Fruit fly (Drosophila melanogaster): ENCODE measurements around the gene Cyp4d14.

Cyp4d14 gene

DNA sequence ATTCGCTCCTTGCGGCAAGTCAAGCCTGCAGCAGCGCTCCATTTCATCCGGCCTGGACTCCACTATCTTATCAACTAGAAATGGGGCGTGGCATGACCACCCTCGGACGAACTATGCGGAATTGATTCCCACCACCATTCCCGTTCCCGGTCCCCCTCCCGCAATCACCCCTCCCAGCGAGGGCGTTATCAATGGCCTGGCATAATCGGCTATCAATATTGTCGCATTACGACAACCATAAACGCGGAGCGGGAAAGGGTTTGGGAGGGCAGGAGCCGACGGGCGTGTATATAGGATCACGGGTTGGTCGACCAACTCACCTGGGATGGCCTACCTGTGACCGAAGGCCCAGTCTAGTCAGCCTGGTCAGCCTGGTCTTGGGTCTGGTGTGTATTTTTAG lies 18.0 kb upstream of the Cyp4d14 start:
- TF ChIP-seq CG8159 (tag; optimal IDR thresholded peaks at IDR 0.05): no peak
- no peak for TF ChIP-seq CG8301 (tag; optimal IDR thresholded peaks at IDR 0.05)
- no peak for TF ChIP-seq CG14655 (GFP tag; optimal IDR thresholded peaks at IDR 0.05)
- TF ChIP-seq CG15710 (tag; optimal IDR thresholded peaks at IDR 0.05): no peak
- TF ChIP-seq CG9948 (tag; optimal IDR thresholded peaks at IDR 0.05): no peak
- TF ChIP-seq EcR (GFP tag; optimal IDR thresholded peaks at IDR 0.05): no peak
- no peak for TF ChIP-seq Ets98B (GFP tag; IDR thresholded peaks at IDR 0.05)
- TF ChIP-seq CG4496 (GFP tag; IDR thresholded peaks at IDR 0.05): no peak
- no peak for TF ChIP-seq Pif1B (GFP tag; optimal IDR thresholded peaks at IDR 0.05)
- no peak for TF ChIP-seq CG32121 (GFP tag; IDR thresholded peaks at IDR 0.05)
- no peak for TF ChIP-seq CG12605 (GFP tag; IDR thresholded peaks at IDR 0.05)
- TF ChIP-seq Pif1A (GFP tag; optimal IDR thresholded peaks at IDR 0.05): no peak
- TF ChIP-seq D1 (tag; optimal IDR thresholded peaks at IDR 0.05): no peak

DNA sequence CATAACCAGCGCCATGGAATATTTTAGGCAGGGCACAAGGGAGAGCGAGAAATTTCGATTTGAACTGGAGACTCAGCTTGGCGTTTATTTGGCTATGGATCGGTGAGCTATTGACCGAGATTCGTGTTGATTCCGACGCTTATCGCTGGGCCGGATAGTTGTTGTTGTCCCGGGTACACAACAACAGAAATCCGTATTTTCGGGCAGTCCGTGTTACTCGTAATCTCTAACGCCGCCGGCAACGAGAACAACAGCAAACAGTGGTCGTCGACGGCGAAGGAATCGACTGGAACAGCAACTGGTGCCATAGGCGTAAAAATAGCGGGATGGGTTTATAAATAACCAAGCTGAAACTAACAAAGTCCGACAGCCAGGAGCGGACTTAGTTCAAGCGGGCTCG lies 16.8 kb upstream of the Cyp4d14 start:
- no peak for TF ChIP-seq CG4496 (GFP tag; IDR thresholded peaks at IDR 0.05)
- no peak for TF ChIP-seq CG17806 (tag; optimal IDR thresholded peaks at IDR 0.05)
- TF ChIP-seq gl (tag; optimal IDR thresholded peaks at IDR 0.05): no peak
- no peak for TF ChIP-seq CG32121 (GFP tag; IDR thresholded peaks at IDR 0.05)
- no peak for TF ChIP-seq fd96Ca (GFP tag; IDR thresholded peaks at IDR 0.05)
- no peak for TF ChIP-seq Snoo (tag; optimal IDR thresholded peaks at IDR 0.05)
- TF ChIP-seq CG10348 (GFP tag; IDR thresholded peaks at IDR 0.05): no peak
- no peak for TF ChIP-seq EcR (GFP tag; optimal IDR thresholded peaks at IDR 0.05)

dm6 chrX:2188888-2189287 lies 13.8 kb upstream of the Cyp4d14 start, which contains the start of gene Mct1:
Mct1 (plus strand) TSS chrX:2189188.
- TF ChIP-seq Snoo (tag; optimal IDR thresholded peaks at IDR 0.05): no peak

DNA sequence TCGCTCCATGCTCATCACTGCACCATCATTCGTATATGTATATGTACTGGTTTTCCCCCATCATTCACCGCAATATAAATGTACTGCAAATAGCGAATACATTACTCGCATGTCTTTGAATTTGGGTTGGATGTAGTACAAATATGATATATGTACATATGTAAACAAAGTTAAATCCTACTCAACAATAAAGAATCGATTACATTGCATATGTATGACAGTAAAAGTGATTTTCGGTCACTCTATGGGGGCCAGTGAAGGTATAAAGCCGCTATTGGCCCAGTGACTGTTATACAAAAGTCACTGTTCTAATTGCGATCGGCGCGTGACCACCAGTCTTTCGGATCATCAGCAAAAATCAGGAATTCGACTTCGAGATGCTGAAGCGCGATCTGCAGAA lies 12.4 kb upstream of the Cyp4d14 start, which contains the start of gene CG3457:
CG3457 (plus strand) TSS at position 301 of the 400 bp plus-strand sequence.
- TF ChIP-seq CG15710 (tag; optimal IDR thresholded peaks at IDR 0.05) (no peak), CG34367 (tag; optimal IDR thresholded peaks at IDR 0.05) (no peak), CG10348 (GFP tag; IDR thresholded peaks at IDR 0.05) (no peak), Snoo (tag; optimal IDR thresholded peaks at IDR 0.05) (no peak), CG14655 (GFP tag; optimal IDR thresholded peaks at IDR 0.05) (no peak), Pif1A (GFP tag; optimal IDR thresholded peaks at IDR 0.05) (no peak), EcR (GFP tag; optimal IDR thresholded peaks at IDR 0.05) (no peak), fd96Ca (GFP tag; IDR thresholded peaks at IDR 0.05) (no peak)

DNA sequence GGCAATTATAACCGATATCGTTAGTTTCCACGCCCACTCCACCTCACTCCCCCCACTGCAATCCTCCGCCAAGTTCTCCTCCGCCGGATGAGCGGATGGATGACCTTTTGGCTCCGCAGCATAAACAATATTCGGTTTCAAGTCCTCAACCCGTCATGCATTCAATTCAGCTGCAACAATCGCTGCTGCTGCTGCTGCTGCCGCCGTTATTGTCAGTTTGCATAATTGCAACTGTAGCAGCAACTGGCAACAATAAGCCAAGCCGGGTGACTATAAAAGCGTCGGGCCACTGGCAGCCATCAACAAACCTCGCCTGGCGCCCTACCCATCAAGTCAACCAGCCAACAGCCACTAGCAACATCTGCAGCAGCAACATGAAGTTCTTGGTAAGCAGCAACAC lies 11.4 kb upstream of the Cyp4d14 start, which contains the start of gene CG17777:
CG17777 (plus strand) TSS at position 301 of the 400 bp plus-strand sequence.
- TF ChIP-seq CG17806 (tag; optimal IDR thresholded peaks at IDR 0.05) (no peak), fd96Ca (GFP tag; IDR thresholded peaks at IDR 0.05) (no peak), CG9948 (tag; optimal IDR thresholded peaks at IDR 0.05) (no peak), CG8301 (tag; optimal IDR thresholded peaks at IDR 0.05) (no peak), D1 (tag; optimal IDR thresholded peaks at IDR 0.05) (no peak)

DNA sequence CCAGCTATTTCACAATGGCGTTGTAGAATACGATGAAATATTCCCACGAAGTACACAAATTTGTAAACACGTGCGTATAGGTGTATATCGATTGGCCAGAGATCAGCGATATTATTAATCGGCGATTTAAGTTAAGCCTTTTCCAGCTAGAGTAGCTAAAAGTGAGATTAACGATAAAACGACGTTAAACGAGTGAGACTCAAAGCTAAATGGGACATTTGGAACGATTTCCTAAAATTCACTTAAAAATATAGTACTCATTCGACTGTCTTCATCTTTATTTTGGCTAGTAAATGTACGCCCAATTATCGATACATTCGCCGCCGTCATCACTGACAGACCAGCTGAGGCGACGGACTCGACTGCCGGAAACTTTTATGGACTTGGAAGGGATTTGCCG lies 9.4 kb upstream of the Cyp4d14 start, which contains the start of the genes Nmd3 and CG17776:
Nmd3 (minus strand) TSS at position 106 of the 400 bp plus-strand sequence.
CG17776 (plus strand) TSS at position 163 of the 400 bp plus-strand sequence.
- TF ChIP-seq Snoo (tag; optimal IDR thresholded peaks at IDR 0.05) (no peak), D1 (tag; optimal IDR thresholded peaks at IDR 0.05) (no peak), CG9948 (tag; optimal IDR thresholded peaks at IDR 0.05) (no peak), CG12605 (GFP tag; IDR thresholded peaks at IDR 0.05) (no peak), CG8301 (tag; optimal IDR thresholded peaks at IDR 0.05) (no peak), Pif1A (GFP tag; optimal IDR thresholded peaks at IDR 0.05) (no peak), CG8159 (tag; optimal IDR thresholded peaks at IDR 0.05) (no peak), CG34367 (tag; optimal IDR thresholded peaks at IDR 0.05) (no peak), CG15710 (tag; optimal IDR thresholded peaks at IDR 0.05) (no peak), CG32121 (GFP tag; IDR thresholded peaks at IDR 0.05) (no peak), fd96Ca (GFP tag; IDR thresholded peaks at IDR 0.05) (no peak), CG10348 (GFP tag; IDR thresholded peaks at IDR 0.05) (no peak), CG14655 (GFP tag; optimal IDR thresholded peaks at IDR 0.05) (no peak), Ets98B (GFP tag; IDR thresholded peaks at IDR 0.05) (no peak), EcR (GFP tag; optimal IDR thresholded peaks at IDR 0.05) (no peak), gl (tag; optimal IDR thresholded peaks at IDR 0.05) (no peak), rn (GFP tag; IDR thresholded peaks at IDR 0.05) (no peak), CG13204 (GFP tag; optimal IDR thresholded peaks at IDR 0.05) (no peak)

DNA sequence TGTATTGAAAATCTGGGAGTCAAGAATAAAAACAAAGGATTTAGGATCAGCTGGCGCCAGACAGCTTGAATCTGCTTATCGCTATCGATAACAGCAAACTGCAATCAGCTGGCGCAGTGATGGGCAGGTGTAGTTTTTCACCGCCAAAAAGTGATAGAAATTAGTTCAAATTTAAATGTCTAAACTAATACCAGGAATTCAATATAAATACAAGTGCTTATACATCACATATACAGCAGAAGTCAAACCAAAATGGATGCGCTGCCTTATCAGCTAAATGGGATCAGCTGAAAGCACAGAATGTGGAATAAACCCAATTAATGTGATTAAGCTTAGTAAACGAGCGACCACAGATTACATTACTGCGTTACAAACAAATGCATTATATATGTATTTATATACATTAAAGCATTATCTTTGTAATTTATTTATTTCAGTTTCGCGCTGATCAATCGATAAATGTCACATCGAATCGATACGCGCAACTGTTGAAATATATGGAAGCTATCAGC lies 5.7 kb upstream of the Cyp4d14 start, which contains the start of gene pn:
pn (plus strand) TSS at position 462 of the 512 bp plus-strand sequence.
- TF ChIP-seq CG13204 (GFP tag; optimal IDR thresholded peaks at IDR 0.05) (no peak), Ets98B (GFP tag; IDR thresholded peaks at IDR 0.05) (no peak), CG32121 (GFP tag; IDR thresholded peaks at IDR 0.05) (no peak), CG9948 (tag; optimal IDR thresholded peaks at IDR 0.05) (no peak), rn (GFP tag; IDR thresholded peaks at IDR 0.05) (no peak), CG15710 (tag; optimal IDR thresholded peaks at IDR 0.05) (no peak), Pif1B (GFP tag; optimal IDR thresholded peaks at IDR 0.05) (no peak), Pif1A (GFP tag; optimal IDR thresholded peaks at IDR 0.05) (no peak), CG8159 (tag; optimal IDR thresholded peaks at IDR 0.05) (no peak), CG14655 (GFP tag; optimal IDR thresholded peaks at IDR 0.05) (no peak), CG17806 (tag; optimal IDR thresholded peaks at IDR 0.05) (no peak), CG4496 (GFP tag; IDR thresholded peaks at IDR 0.05) (no peak), D1 (tag; optimal IDR thresholded peaks at IDR 0.05) (no peak), CG12605 (GFP tag; IDR thresholded peaks at IDR 0.05) (no peak), EcR (GFP tag; optimal IDR thresholded peaks at IDR 0.05) (no peak), gl (tag; optimal IDR thresholded peaks at IDR 0.05) (no peak), Snoo (tag; optimal IDR thresholded peaks at IDR 0.05) (no peak), CG34367 (tag; optimal IDR thresholded peaks at IDR 0.05) (no peak), CG10348 (GFP tag; IDR thresholded peaks at IDR 0.05) (no peak), fd96Ca (GFP tag; IDR thresholded peaks at IDR 0.05) (no peak)

All from whole organism, pupa.